Worm (Caenorhabditis elegans): ENCODE data around the gene tpan-1.

DNA sequence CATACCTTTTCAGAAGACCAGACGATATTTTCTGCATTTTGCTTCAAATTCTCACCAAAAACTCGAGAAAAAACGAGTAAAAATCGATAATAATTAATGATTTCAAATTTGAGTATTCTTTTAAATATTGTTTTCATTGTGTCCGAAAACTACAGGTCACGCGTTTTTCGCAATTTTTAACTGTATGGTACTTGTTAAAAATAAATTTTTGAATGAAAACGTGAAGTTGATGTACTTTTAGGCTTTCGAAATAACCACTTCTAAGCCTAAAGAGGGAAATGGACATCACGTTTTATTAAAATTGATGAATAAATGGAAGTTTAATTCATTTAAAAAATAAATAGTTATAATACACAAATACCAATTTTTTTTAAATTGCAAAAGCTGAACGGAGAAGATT lies 13.6 kb downstream of the tpan-1 start, which contains the start of gene Y44A6D.5:
- no peak for TF ChIP-seq unc-62 (GFP tag; optimal IDR thresholded peaks at IDR 0.05)
- no peak for TF ChIP-seq dmd-4 (tag; optimal IDR thresholded peaks at IDR 0.05)
- no peak for TF ChIP-seq ztf-11 (tag; optimal IDR thresholded peaks at IDR 0.05)

All from whole organism, L2 larva.